Worm (Caenorhabditis elegans) whole organism, late embryonic: ENCODE results near the gene ubc-24.

ENCODE experiments used
- ama-1 ChIP-seq: fragments of 150-350 bp; optimal IDR thresholded peaks from 2 replicates; lab custom pipeline; 2014
- ceh-6 ChIP-seq: fragments of 200-800 bp; sonication (Bioruptor generic); optimal IDR thresholded peaks from 2 replicates; lab custom pipeline; 2018; ENCODE audit warnings: mild to moderate bottlenecking, missing genetic modification characterization, missing compliant biosample characterization
- ets-4 ChIP-seq: sonication (generic microtip); optimal IDR thresholded peaks from 2 replicates; lab custom pipeline; 2016; ENCODE audit warnings: missing genetic modification characterization, missing compliant biosample characterization
- fax-1 ChIP-seq: sonication (generic microtip); optimal IDR thresholded peaks from 2 replicates; lab custom pipeline; 2016; ENCODE audit warnings: missing genotype, missing genetic modification characterization, missing compliant biosample characterization
- fkh-10 ChIP-seq: fragments of 150-350 bp; optimal IDR thresholded peaks from 2 replicates; lab custom pipeline; 2014; ENCODE audit warnings: missing biosample characterization, missing genetic modification reagents, missing genetic modification characterization
- fkh-6 ChIP-seq: sonication (generic microtip); optimal IDR thresholded peaks from 2 replicates; lab custom pipeline; 2016; ENCODE audit warnings: missing genetic modification characterization, missing compliant biosample characterization
- madf-2 ChIP-seq: sonication (generic microtip); optimal IDR thresholded peaks from 2 replicates; lab custom pipeline; 2017; ENCODE audit warnings: missing genetic modification characterization, missing compliant biosample characterization
- nfya-1 ChIP-seq: sonication (generic microtip); optimal IDR thresholded peaks from 2 replicates; lab custom pipeline; 2017; ENCODE audit warnings: missing genetic modification characterization, mild to moderate bottlenecking, missing compliant biosample characterization, antibody characterized with exemption, moderate library complexity
- nhr-11 ChIP-seq: fragments of 150-350 bp; optimal IDR thresholded peaks from 2 replicates; lab custom pipeline; 2014; ENCODE audit warnings: missing biosample characterization, missing genetic modification characterization
- pha-2 ChIP-seq: sonication (generic microtip); optimal IDR thresholded peaks from 2 replicates; lab custom pipeline; 2017; ENCODE audit warnings: mild to moderate bottlenecking, missing genetic modification characterization, missing compliant biosample characterization
- pqm-1 ChIP-seq: sonication (generic microtip); optimal IDR thresholded peaks from 2 replicates; lab custom pipeline; 2016; ENCODE audit warnings: missing genetic modification characterization, missing compliant biosample characterization
- pros-1 ChIP-seq: fragments of 150-350 bp; optimal IDR thresholded peaks from 2 replicates; lab custom pipeline; 2014; ENCODE audit warnings: missing biosample characterization, missing genetic modification reagents, missing genetic modification characterization
- unc-86 ChIP-seq: sonication (generic microtip); optimal IDR thresholded peaks from 2 replicates; lab custom pipeline; 2016; ENCODE audit warnings: missing genetic modification characterization, missing compliant biosample characterization

ce11 chrII:8444007-8444406 is 38.6 kb downstream of the ubc-24 start, which contains the start of gene evl-20:
- TF ChIP-seq pha-2 (no peak), pqm-1 (tag; lab: Kevin White, UChicago) (no peak), ama-1 (no peak), ceh-6 (GFP tag; lab: Kevin White, UChicago) (no peak), fkh-6 (tag; lab: Kevin White, UChicago) (no peak), unc-86 (tag; lab: Kevin White, UChicago) (no peak), nhr-11 (tag; lab: Kevin White, UChicago) (no peak), nfya-1 (no peak), madf-2 (tag; lab: Kevin White, UChicago) (no peak), ets-4 (no peak), fax-1 (no peak), pros-1 (no peak), fkh-10 (GFP tag; lab: Kevin White, UChicago) (no peak)
